Fruit fly (Drosophila melanogaster) whole organism, embryonic: ENCODE data around the gene Actn3.

Experiments used
- Antp ChIP-seq: fragments of 200-800 bp; sonication (Bioruptor generic); optimal IDR thresholded peaks from 3 replicates; lab custom pipeline; 2016; ENCODE audit warnings: missing biosample characterization, missing genetic modification characterization
- Asciz ChIP-seq: fragments of 200-800 bp; sonication (Bioruptor generic); optimal IDR thresholded peaks from 2 replicates; lab custom pipeline; 2017; ENCODE audit warnings: missing biosample characterization, mild to moderate bottlenecking, missing genetic modification characterization, missing genetic modification reagents
- Atf3 ChIP-seq: fragments of 200-800 bp; sonication (Bioruptor generic); optimal IDR thresholded peaks from 3 replicates; lab custom pipeline; 2016; ENCODE audit warnings: missing biosample characterization, missing genetic modification characterization
- BEAF-32 ChIP-seq: fragments of 200-800 bp; sonication (Bioruptor generic); optimal IDR thresholded peaks from 3 replicates; lab custom pipeline; 2017; ENCODE audit warnings: missing biosample characterization, missing genetic modification characterization, mild to moderate bottlenecking, moderate library complexity, missing genetic modification reagents
- CG10267 ChIP-seq: fragments of 200-800 bp; sonication (Bioruptor generic); optimal IDR thresholded peaks from 2 replicates; lab custom pipeline; 2018; ENCODE audit warnings: missing biosample characterization, mild to moderate bottlenecking, missing genetic modification characterization, moderate library complexity
- CG10979 ChIP-seq: fragments of 200-800 bp; sonication (Bioruptor generic); optimal IDR thresholded peaks from 2 replicates; lab custom pipeline; 2018; ENCODE audit warnings: missing biosample characterization, mild to moderate bottlenecking, missing genetic modification characterization, moderate library complexity
- CG11504 ChIP-seq: fragments of 200-800 bp; sonication (Bioruptor generic); optimal IDR thresholded peaks from 3 replicates; lab custom pipeline; 2019; ENCODE audit warnings: missing biosample characterization, mild to moderate bottlenecking, missing genetic modification characterization, moderate library complexity
- CG13296 ChIP-seq: fragments of 200-800 bp; sonication (Bioruptor generic); optimal IDR thresholded peaks from 3 replicates; lab custom pipeline; 2018; ENCODE audit warnings: missing biosample characterization, mild to moderate bottlenecking, missing genetic modification characterization
- CG13624 ChIP-seq: fragments of 200-800 bp; sonication (Bioruptor generic); optimal IDR thresholded peaks from 2 replicates; lab custom pipeline; 2016; ENCODE audit warnings: missing biosample characterization, missing genetic modification characterization
- CG14710 ChIP-seq: fragments of 200-800 bp; sonication (Bioruptor generic); optimal IDR thresholded peaks from 3 replicates; lab custom pipeline; 2019; ENCODE audit warnings: missing biosample characterization, mild to moderate bottlenecking, missing genetic modification characterization, moderate library complexity
- CG17359 ChIP-seq: fragments of 200-800 bp; sonication (Bioruptor generic); optimal IDR thresholded peaks from 3 replicates; lab custom pipeline; 2018; ENCODE audit warnings: missing biosample characterization, mild to moderate bottlenecking, missing genetic modification characterization, moderate library complexity
- CG30403 ChIP-seq: fragments of 200-800 bp; sonication (Bioruptor generic); optimal IDR thresholded peaks from 3 replicates; lab custom pipeline; 2016; ENCODE audit warnings: missing biosample characterization, missing genetic modification characterization
- CG32532 ChIP-seq: fragments of 200-800 bp; sonication (Bioruptor generic); IDR thresholded peaks from 2 replicates; pipeline ENCODE4 v1.3.6; 2022; ENCODE audit warnings: missing biosample characterization, missing genetic modification characterization
- CG33557 ChIP-seq: fragments of 200-800 bp; sonication (Bioruptor generic); optimal IDR thresholded peaks from 2 replicates; lab custom pipeline; 2019; ENCODE audit warnings: missing biosample characterization, mild to moderate bottlenecking, missing genetic modification characterization, moderate library complexity
- CG4424 ChIP-seq: fragments of 200-800 bp; sonication (Bioruptor generic); optimal IDR thresholded peaks from 3 replicates; lab custom pipeline; 2016; ENCODE audit warnings: missing biosample characterization, missing genetic modification characterization
- CG4617 ChIP-seq: fragments of 200-800 bp; sonication (Bioruptor generic); optimal IDR thresholded peaks from 3 replicates; lab custom pipeline; 2016; ENCODE audit warnings: missing biosample characterization, missing genetic modification characterization, borderline replicate concordance
- CG6683 ChIP-seq: fragments of 200-800 bp; sonication (Bioruptor generic); optimal IDR thresholded peaks from 2 replicates; lab custom pipeline; 2017; ENCODE audit warnings: missing biosample characterization, mild to moderate bottlenecking, missing genetic modification characterization, missing genetic modification reagents
- CG7556 ChIP-seq: fragments of 200-800 bp; sonication (Bioruptor generic); optimal IDR thresholded peaks from 2 replicates; lab custom pipeline; 2017; ENCODE audit warnings: missing biosample characterization, mild to moderate bottlenecking, missing genetic modification characterization
- CG7745 ChIP-seq: fragments of 200-800 bp; sonication (Bioruptor generic); optimal IDR thresholded peaks from 2 replicates; lab custom pipeline; 2018; ENCODE audit warnings: missing biosample characterization, mild to moderate bottlenecking, missing genetic modification characterization, moderate library complexity
- CG8290 ChIP-seq, 3 experiments: fragments of 200-800 bp; sonication (Bioruptor generic); optimal IDR thresholded peaks; 2 replicates each; lab custom pipeline; 2016 to 2019; ENCODE audit warnings: missing biosample characterization in 3 of 3, missing genetic modification characterization in 3 of 3, mild to moderate bottlenecking in 2 of 3, moderate library complexity in 1 of 3
- CG8765 ChIP-seq: fragments of 200-800 bp; sonication (Bioruptor generic); IDR thresholded peaks from 2 replicates; pipeline ENCODE4 v1.3.6; 2022; ENCODE audit warnings: missing biosample characterization, missing genetic modification characterization
- D19A ChIP-seq: fragments of 200-800 bp; optimal IDR thresholded peaks from 3 replicates; lab custom pipeline; 2019; ENCODE audit warnings: missing biosample characterization, mild to moderate bottlenecking, missing genetic modification characterization, moderate library complexity
- E2f1 ChIP-seq: fragments of 200-800 bp; sonication (Bioruptor generic); IDR thresholded peaks from 2 replicates; pipeline ENCODE4 v1.3.6; 2022; ENCODE audit warnings: missing biosample characterization, missing genetic modification characterization
- HLH3B ChIP-seq: fragments of 200-800 bp; sonication (Bioruptor generic); IDR thresholded peaks from 2 replicates; pipeline ENCODE4 v1.3.6; 2022; ENCODE audit warnings: missing biosample characterization, missing genetic modification characterization
- Meics ChIP-seq: fragments of 200-800 bp; sonication (Bioruptor generic); optimal IDR thresholded peaks from 2 replicates; lab custom pipeline; 2017; ENCODE audit warnings: missing biosample characterization, mild to moderate bottlenecking, missing genetic modification characterization
- Ptx1 ChIP-seq: fragments of 200-800 bp; sonication (Bioruptor generic); IDR thresholded peaks from 2 replicates; pipeline ENCODE4 v1.3.6; 2022; ENCODE audit warnings: missing biosample characterization, missing genetic modification characterization
- Trl ChIP-seq, 3 experiments: fragments of >200 bp in 2 of 3; fragments of 200-800 bp in 1 of 3; sonication (Bioruptor generic) in 1 of 3; optimal IDR thresholded peaks; 2 replicates in 1 of 3; 3 replicates in 2 of 3; lab custom pipeline; 2016 to 2017; ENCODE audit warnings: missing biosample characterization in 1 of 3, missing genetic modification characterization in 1 of 3
- Xrp1 ChIP-seq: fragments of 200-800 bp; sonication (Bioruptor generic); IDR thresholded peaks from 2 replicates; pipeline ENCODE4 v1.3.6; 2022; ENCODE audit warnings: missing biosample characterization, missing genetic modification characterization
- YL-1 ChIP-seq: fragments of 200-800 bp; sonication (Bioruptor generic); optimal IDR thresholded peaks from 3 replicates; lab custom pipeline; 2017; ENCODE audit warnings: missing biosample characterization, mild to moderate bottlenecking, missing genetic modification characterization
- caup ChIP-seq: fragments of 200-800 bp; sonication (Bioruptor generic); optimal IDR thresholded peaks from 3 replicates; lab custom pipeline; 2017; ENCODE audit warnings: missing biosample characterization, mild to moderate bottlenecking, missing genetic modification characterization, moderate library complexity; ENCODE audit not compliant: severe bottlenecking
- dati ChIP-seq: fragments of 200-800 bp; sonication (Bioruptor generic); IDR thresholded peaks from 2 replicates; pipeline ENCODE4 v1.3.6; 2022; ENCODE audit warnings: missing biosample characterization, missing genetic modification characterization
- gt ChIP-seq: fragments of 200-800 bp; sonication (Bioruptor generic); IDR thresholded peaks from 2 replicates; pipeline ENCODE4 v1.3.6; 2022; ENCODE audit warnings: missing biosample characterization, missing genetic modification characterization
- hbn ChIP-seq: fragments of 200-800 bp; sonication (Bioruptor generic); IDR thresholded peaks from 2 replicates; pipeline ENCODE4 v1.3.6; 2022; ENCODE audit warnings: missing biosample characterization, missing genetic modification characterization; ENCODE audit not compliant: partially characterized antibody
- her ChIP-seq: fragments of 200-800 bp; sonication (Bioruptor generic); optimal IDR thresholded peaks from 2 replicates; lab custom pipeline; 2016; ENCODE audit warnings: missing biosample characterization, missing genetic modification characterization
- lov ChIP-seq, 2 experiments: fragments of 200-800 bp in 1 of 2; fragments of >200 bp in 1 of 2; sonication (Bioruptor generic) in 1 of 2; IDR thresholded peaks in 1 of 2; optimal IDR thresholded peaks in 1 of 2; 2 replicates in 1 of 2; 3 replicates in 1 of 2; pipeline versions ENCODE4 v1.3.6 to Lab custom; 2017 to 2022; ENCODE audit warnings: missing biosample characterization in 1 of 2, missing genetic modification characterization in 1 of 2
- nau ChIP-seq: fragments of 200-800 bp; sonication (Bioruptor generic); optimal IDR thresholded peaks from 3 replicates; lab custom pipeline; 2017; ENCODE audit warnings: missing biosample characterization, mild to moderate bottlenecking, missing genetic modification characterization, missing genetic modification reagents
- p53 ChIP-seq: fragments of 200-800 bp; sonication (Bioruptor generic); optimal IDR thresholded peaks from 2 replicates; lab custom pipeline; 2016; ENCODE audit warnings: missing biosample characterization, missing genetic modification characterization
- pnt ChIP-seq: fragments of 200-800 bp; sonication (Bioruptor generic); optimal IDR thresholded peaks from 3 replicates; lab custom pipeline; 2016; ENCODE audit warnings: missing biosample characterization, missing genetic modification characterization
- sima ChIP-seq: fragments of 200-800 bp; sonication (Bioruptor generic); optimal IDR thresholded peaks from 2 replicates; lab custom pipeline; 2016; ENCODE audit warnings: missing biosample characterization, missing genetic modification characterization
- slbo ChIP-seq: fragments of 200-800 bp; sonication (Bioruptor generic); IDR thresholded peaks from 2 replicates; pipeline ENCODE4 v1.3.6; 2022; ENCODE audit warnings: missing biosample characterization, missing genetic modification characterization
- slp2 ChIP-seq: fragments of 200-800 bp; sonication (Bioruptor generic); optimal IDR thresholded peaks from 2 replicates; lab custom pipeline; 2016; ENCODE audit warnings: missing biosample characterization, missing genetic modification characterization
- so ChIP-seq: fragments of 200-800 bp; sonication (Bioruptor generic); IDR thresholded peaks from 3 replicates; pipeline ENCODE4 v1.3.6; 2022; ENCODE audit warnings: missing biosample characterization, missing genetic modification characterization
- tap ChIP-seq: fragments of 200-800 bp; optimal IDR thresholded peaks from 3 replicates; lab custom pipeline; 2019; ENCODE audit warnings: missing biosample characterization, mild to moderate bottlenecking, missing genetic modification characterization, moderate library complexity
- tll ChIP-seq, 2 experiments: fragments of 200-800 bp in 1 of 2; fragments of >200 bp in 1 of 2; sonication (Bioruptor generic) in 1 of 2; optimal IDR thresholded peaks; 2 replicates each; lab custom pipeline; 2017 to 2019; ENCODE audit warnings: missing biosample characterization in 2 of 2, missing genetic modification characterization in 2 of 2, mild to moderate bottlenecking in 1 of 2, moderate library complexity in 1 of 2
- unc-4 ChIP-seq: fragments of 200-800 bp; sonication (Bioruptor generic); IDR thresholded peaks from 2 replicates; pipeline ENCODE4 v1.3.6; 2022; ENCODE audit warnings: missing biosample characterization, missing genetic modification characterization; ENCODE audit not compliant: partially characterized antibody
- vvl ChIP-seq: fragments of 200-800 bp; sonication (Bioruptor generic); IDR thresholded peaks from 2 replicates; pipeline ENCODE4 v1.3.6; 2022; ENCODE audit warnings: missing biosample characterization, missing genetic modification characterization

Gene Actn3

dm6 chr3R:16996059-16996959 is 18.7 kb upstream of the Actn3 start, which contains the start of the genes EMC2A and CG3534 (continued):
- TF ChIP-seq Ptx1 (GFP tag; lab: Robert Waterston, UW) (no peak), CG10979 (tag; lab: Kevin White, UChicago) (no peak), CG33557 (GFP tag; lab: Kevin White, UChicago) (no peak), CG4617 (GFP tag; lab: Kevin White, UChicago) (peak; percentile 15), CG8290 (GFP tag; optimal IDR thresholded peaks at IDR 0.05; lab: Kevin White, UChicago) (peak; percentile 48), CG8290 (tag; optimal IDR thresholded peaks at IDR 0.05; lab: Kevin White, UChicago) (no peak), BEAF-32 (GFP tag; lab: Kevin White, UChicago) (peak; percentile 10), YL-1 (GFP tag; lab: Kevin White, UChicago) (peak; percentile 24), unc-4 (GFP tag; lab: Robert Waterston, UW) (0 out of 2 replicates have a peak, but pooled peaks have one; percentile 14), CG30403 (GFP tag; lab: Kevin White, UChicago) (peak; percentile 25), CG14710 (tag; lab: Kevin White, UChicago) (peak; percentile 49), nau (GFP tag; lab: Kevin White, UChicago) (no peak), vvl (peak; percentile 18; the same call in 1 of the 2 replicates), so (GFP tag; lab: Robert Waterston, UW) (peak; percentile 62; the same call in 2 of the 3 replicates), Antp (GFP tag; lab: Kevin White, UChicago) (peak; percentile 33), Asciz (GFP tag; lab: Kevin White, UChicago) (peak; percentile 3), p53 (GFP tag; lab: Kevin White, UChicago) (peak; percentile 10), Xrp1 (GFP tag; lab: Robert Waterston, UW) (peak; percentile 44; the same call in 1 of the 2 replicates), CG6683 (GFP tag; lab: Kevin White, UChicago) (no peak), tap (tag; lab: Kevin White, UChicago) (no peak), HLH3B (GFP tag; lab: Robert Waterston, UW) (no peak), CG4424 (peak; percentile 3), CG11504 (tag; lab: Kevin White, UChicago) (no peak), CG13624 (GFP tag; lab: Kevin White, UChicago) (peak; percentile 6), Trl (optimal IDR thresholded peaks at IDR 0.05; lab: Kevin White, UChicago) (peak in 1 of 2 experiments; percentile 8), Trl (GFP tag; optimal IDR thresholded peaks at IDR 0.05; lab: Kevin White, UChicago) (no peak), D19A (peak; percentile 37), Atf3 (GFP tag; lab: Kevin White, UChicago) (no peak), lov (optimal IDR thresholded peaks at IDR 0.05; lab: Kevin White, UChicago) (no peak), lov (GFP tag; IDR thresholded peaks at IDR 0.05; lab: Robert Waterston, UW) (no peak), CG7556 (GFP tag; lab: Kevin White, UChicago) (peak; percentile 11), CG17359 (tag; lab: Kevin White, UChicago) (peak; percentile 8), CG10267 (peak; percentile 43), CG8765 (GFP tag; lab: Robert Waterston, UW) (no peak), sima (no peak), dati (GFP tag; lab: Robert Waterston, UW) (no peak), E2f1 (GFP tag; lab: Robert Waterston, UW) (no peak; the same call in 1 of the 2 replicates), slbo (GFP tag; lab: Robert Waterston, UW) (no peak), CG32532 (GFP tag; lab: Robert Waterston, UW) (peak; percentile 57), pnt (GFP tag; lab: Kevin White, UChicago) (no peak), Meics (GFP tag; lab: Kevin White, UChicago) (peak; percentile 33), CG13296 (GFP tag; lab: Kevin White, UChicago) (no peak), gt (GFP tag; lab: Robert Waterston, UW) (no peak), hbn (GFP tag; lab: Robert Waterston, UW) (no peak), caup (GFP tag; lab: Kevin White, UChicago) (no peak), slp2 (GFP tag; lab: Kevin White, UChicago) (no peak), tll (GFP tag; optimal IDR thresholded peaks at IDR 0.05; lab: Kevin White, UChicago) (peak in 1 of 2 experiments; percentile 34), CG7745 (tag; lab: Kevin White, UChicago) (no peak), her (GFP tag; lab: Kevin White, UChicago) (no peak)
